Worm (Caenorhabditis elegans) whole organism, late embryonic: ENCODE results near the gene F22E5.6.
A peak's percentile ranks its signal among the peaks of the same experiment; 100 is the strongest.

Source experiments
- C38D4.7 ChIP-seq: fragments of 200-800 bp; sonication (Bioruptor generic); optimal IDR thresholded peaks from 2 replicates; lab custom pipeline; 2018; ENCODE audit warnings: mild to moderate bottlenecking, missing genetic modification characterization, moderate library complexity, missing compliant biosample characterization
- K02D7.2 ChIP-seq: sonication (generic microtip); optimal IDR thresholded peaks from 2 replicates; lab custom pipeline; 2017; ENCODE audit warnings: mild to moderate bottlenecking, missing genetic modification characterization, missing compliant biosample characterization
- K09A11.1 ChIP-seq: sonication (generic microtip); optimal IDR thresholded peaks from 2 replicates; lab custom pipeline; 2017; ENCODE audit warnings: antibody characterized with exemption, mild to moderate bottlenecking, missing genetic modification characterization, missing compliant biosample characterization; ENCODE audit not compliant: insufficient read depth
- ceh-22 ChIP-seq: sonication (generic microtip); optimal IDR thresholded peaks from 2 replicates; lab custom pipeline; 2017; ENCODE audit warnings: missing biosample characterization, missing genetic modification characterization
- ceh-24 ChIP-seq: sonication (generic microtip); optimal IDR thresholded peaks from 2 replicates; lab custom pipeline; 2016; ENCODE audit warnings: mild to moderate bottlenecking, missing genetic modification characterization, missing compliant biosample characterization
- ceh-30 ChIP-seq: fragments of 150-350 bp; optimal IDR thresholded peaks from 2 replicates; lab custom pipeline; 2014; ENCODE audit warnings: missing biosample characterization, missing genetic modification characterization
- ceh-31 ChIP-seq: sonication (generic microtip); optimal IDR thresholded peaks from 2 replicates; lab custom pipeline; 2016; ENCODE audit warnings: missing genetic modification characterization, missing compliant biosample characterization
- ceh-34 ChIP-seq: sonication (generic microtip); optimal IDR thresholded peaks from 2 replicates; lab custom pipeline; 2016; ENCODE audit warnings: mild to moderate bottlenecking, missing genetic modification characterization, missing compliant biosample characterization
- ceh-45 ChIP-seq: fragments of 200-800 bp; sonication (Bioruptor generic); IDR thresholded peaks from 2 replicates; pipeline ENCODE4 v1.3.6; 2022; ENCODE audit warnings: missing genetic modification reagents, missing genetic modification characterization, missing compliant biosample characterization
- ceh-48 ChIP-seq: sonication (generic microtip); optimal IDR thresholded peaks from 2 replicates; lab custom pipeline; 2016; ENCODE audit warnings: missing genetic modification characterization, inconsistent platforms, missing compliant biosample characterization
- ceh-6 ChIP-seq: fragments of 200-800 bp; sonication (Bioruptor generic); optimal IDR thresholded peaks from 2 replicates; lab custom pipeline; 2018; ENCODE audit warnings: mild to moderate bottlenecking, missing genetic modification characterization, missing compliant biosample characterization
- ceh-9 ChIP-seq: sonication (generic microtip); optimal IDR thresholded peaks from 2 replicates; lab custom pipeline; 2016; ENCODE audit warnings: mild to moderate bottlenecking, missing genetic modification characterization, inconsistent platforms, missing compliant biosample characterization
- dmd-4 ChIP-seq: sonication (generic microtip); optimal IDR thresholded peaks from 2 replicates; lab custom pipeline; 2016; ENCODE audit warnings: borderline replicate concordance, missing genetic modification characterization, missing compliant biosample characterization
- dve-1 ChIP-seq: sonication (generic microtip); optimal IDR thresholded peaks from 2 replicates; lab custom pipeline; 2017; ENCODE audit warnings: antibody characterized with exemption, mild to moderate bottlenecking, missing genetic modification characterization, missing compliant biosample characterization
- elt-4 ChIP-seq: sonication (generic microtip); optimal IDR thresholded peaks from 2 replicates; lab custom pipeline; 2016; ENCODE audit warnings: missing genetic modification characterization, missing compliant biosample characterization
- eyg-1 ChIP-seq: sonication (generic microtip); optimal IDR thresholded peaks from 2 replicates; lab custom pipeline; 2016; ENCODE audit warnings: missing genotype, missing genetic modification characterization, missing compliant biosample characterization
- fax-1 ChIP-seq: sonication (generic microtip); optimal IDR thresholded peaks from 2 replicates; lab custom pipeline; 2016; ENCODE audit warnings: missing genotype, missing genetic modification characterization, missing compliant biosample characterization
- fkh-6 ChIP-seq: sonication (generic microtip); optimal IDR thresholded peaks from 2 replicates; lab custom pipeline; 2016; ENCODE audit warnings: missing genetic modification characterization, missing compliant biosample characterization
- gmeb-2 ChIP-seq: sonication (generic microtip); optimal IDR thresholded peaks from 2 replicates; lab custom pipeline; 2016; ENCODE audit warnings: missing genetic modification characterization, inconsistent platforms, missing compliant biosample characterization
- hlh-13 ChIP-seq: fragments of 200-800 bp; sonication (Bioruptor generic); optimal IDR thresholded peaks from 2 replicates; lab custom pipeline; 2018; ENCODE audit warnings: mild to moderate bottlenecking, missing genetic modification characterization, missing compliant biosample characterization
- hlh-15 ChIP-seq: sonication (generic microtip); optimal IDR thresholded peaks from 2 replicates; lab custom pipeline; 2016; ENCODE audit warnings: missing genetic modification characterization, missing compliant biosample characterization
- hlh-30 ChIP-seq: sonication (generic microtip); optimal IDR thresholded peaks from 2 replicates; lab custom pipeline; 2017; ENCODE audit warnings: antibody characterized with exemption, missing genetic modification characterization, missing compliant biosample characterization; ENCODE audit not compliant: insufficient read depth
- hlh-8 ChIP-seq: sonication (generic microtip); optimal IDR thresholded peaks from 2 replicates; lab custom pipeline; 2016; ENCODE audit warnings: missing genotype, missing genetic modification characterization, missing compliant biosample characterization
- nhr-11 ChIP-seq: fragments of 150-350 bp; optimal IDR thresholded peaks from 2 replicates; lab custom pipeline; 2014; ENCODE audit warnings: missing biosample characterization, missing genetic modification characterization
- nhr-232 ChIP-seq: sonication (generic microtip); optimal IDR thresholded peaks from 2 replicates; lab custom pipeline; 2016; ENCODE audit warnings: missing genetic modification characterization, missing compliant biosample characterization
- pha-2 ChIP-seq: sonication (generic microtip); optimal IDR thresholded peaks from 2 replicates; lab custom pipeline; 2017; ENCODE audit warnings: mild to moderate bottlenecking, missing genetic modification characterization, missing compliant biosample characterization
- pha-4 ChIP-seq: fragments of 150-350 bp; optimal IDR thresholded peaks from 2 replicates; lab custom pipeline; 2018; ENCODE audit warnings: missing biosample characterization, missing genetic modification reagents, missing genetic modification characterization
- pros-1 ChIP-seq: fragments of 150-350 bp; optimal IDR thresholded peaks from 2 replicates; lab custom pipeline; 2014; ENCODE audit warnings: missing biosample characterization, missing genetic modification reagents, missing genetic modification characterization
- ref-2 ChIP-seq: sonication (generic microtip); optimal IDR thresholded peaks from 2 replicates; lab custom pipeline; 2016; ENCODE audit warnings: missing genetic modification characterization, missing compliant biosample characterization
- rnt-1 ChIP-seq: sonication (generic microtip); optimal IDR thresholded peaks from 2 replicates; lab custom pipeline; 2016; ENCODE audit warnings: missing genetic modification characterization, missing compliant biosample characterization
- sdc-2 ChIP-seq: sonication (generic microtip); optimal IDR thresholded peaks from 2 replicates; lab custom pipeline; 2016; ENCODE audit warnings: missing genotype, missing genetic modification characterization, missing compliant biosample characterization
- sox-4 ChIP-seq: sonication (generic microtip); optimal IDR thresholded peaks from 2 replicates; lab custom pipeline; 2017; ENCODE audit warnings: mild to moderate bottlenecking, missing genetic modification characterization, inconsistent platforms, missing compliant biosample characterization
- syd-9 ChIP-seq: sonication (generic microtip); optimal IDR thresholded peaks from 2 replicates; lab custom pipeline; 2016; ENCODE audit warnings: mild to moderate bottlenecking, missing genetic modification characterization, moderate library complexity, missing compliant biosample characterization
- tbx-2 ChIP-seq: sonication (generic microtip); optimal IDR thresholded peaks from 2 replicates; lab custom pipeline; 2016; ENCODE audit warnings: missing genetic modification characterization, missing compliant biosample characterization
- tbx-7 ChIP-seq: sonication (generic microtip); optimal IDR thresholded peaks from 2 replicates; lab custom pipeline; 2016; ENCODE audit warnings: missing genotype, missing genetic modification characterization, missing compliant biosample characterization
- ztf-16 ChIP-seq: sonication (generic microtip); optimal IDR thresholded peaks from 2 replicates; lab custom pipeline; 2017; ENCODE audit warnings: missing genetic modification characterization, missing compliant biosample characterization

Gene F22E5.6

ce11 chrII:2627154-2627799 is 22.4 kb upstream of the F22E5.6 start, which contains the start of gene sri-71 (continued):
- no peak for TF ChIP-seq hlh-30 (tag; lab: Kevin White, UChicago)
- no peak for TF ChIP-seq tbx-2 (tag; lab: Kevin White, UChicago)
- no peak for TF ChIP-seq rnt-1
- TF ChIP-seq ceh-34 (tag; lab: Kevin White, UChicago): no peak
- TF ChIP-seq ref-2 (tag; lab: Kevin White, UChicago): no peak
- no peak for TF ChIP-seq C38D4.7 (GFP tag; lab: Kevin White, UChicago)

ce11 chrII:2628401-2628800 is 21.2 kb upstream of the F22E5.6 start:
- TF ChIP-seq nhr-232 (tag; lab: Kevin White, UChicago): no peak
- TF ChIP-seq eyg-1 (tag; lab: Kevin White, UChicago): no peak
- TF ChIP-seq sdc-2 (tag; lab: Kevin White, UChicago): no peak
- TF ChIP-seq ceh-6 (GFP tag; lab: Kevin White, UChicago): no peak
- TF ChIP-seq hlh-13 (GFP tag; lab: Kevin White, UChicago): no peak
- TF ChIP-seq, all 69 proteins: peak for 0

- TF ChIP-seq sox-4 (tag; lab: Kevin White, UChicago) (no peak), ceh-22 (tag; lab: Kevin White, UChicago) (no peak), pros-1 (tag; lab: Kevin White, UChicago) (no peak), elt-4 (no peak), ceh-24 (no peak), ceh-30 (no peak), hlh-15 (tag; lab: Kevin White, UChicago) (no peak), ceh-31 (tag; lab: Kevin White, UChicago) (no peak), dmd-4 (tag; lab: Kevin White, UChicago) (no peak), gmeb-2 (tag; lab: Kevin White, UChicago) (no peak), fax-1 (tag; lab: Kevin White, UChicago) (no peak), ceh-48 (tag; lab: Kevin White, UChicago) (no peak), K02D7.2 (no peak)
These were observed 20.4 kb upstream of the F22E5.6 start, which contains the start of gene sri-37 for ce11 chrII:2629270-2629669. sri-37 (plus strand) TSS chrII:2629570.

ce11 chrII:2631169-2631568 is 18.5 kb upstream of the F22E5.6 start, which contains the start of gene D2062.1:
D2062.1 (plus strand) TSS chrII:2631469.
- TF ChIP-seq hlh-13 (GFP tag; lab: Kevin White, UChicago): no peak
- no peak for TF ChIP-seq gmeb-2 (tag; lab: Kevin White, UChicago)
- no peak for TF ChIP-seq K09A11.1 (tag; lab: Kevin White, UChicago)
- no peak for TF ChIP-seq ceh-24
- no peak for TF ChIP-seq nhr-11 (tag; lab: Kevin White, UChicago)
- no peak for TF ChIP-seq pha-4
- TF ChIP-seq syd-9: no peak
- TF ChIP-seq, all 69 proteins: peak for 0

- TF ChIP-seq dve-1 (tag; lab: Kevin White, UChicago): peak; percentile 89
These were observed 17.4 kb upstream of the F22E5.6 start for ce11 chrII:2632194-2632593.

ce11 chrII:2637359-2637758 is 12.3 kb upstream of the F22E5.6 start, which contains the start of gene F22E5.21:
F22E5.21 (minus strand) TSS chrII:2637459.
- no peak for TF ChIP-seq ceh-45
- TF ChIP-seq ref-2 (tag; lab: Kevin White, UChicago): no peak
- no peak for TF ChIP-seq pha-2 (tag; lab: Kevin White, UChicago)
- no peak for TF ChIP-seq ceh-48 (tag; lab: Kevin White, UChicago)
- no peak for TF ChIP-seq fkh-6 (tag; lab: Kevin White, UChicago)
- TF ChIP-seq ceh-9 (tag; lab: Kevin White, UChicago): no peak
- TF ChIP-seq nhr-11 (tag; lab: Kevin White, UChicago): no peak
- TF ChIP-seq pros-1 (tag; lab: Kevin White, UChicago): no peak
- no peak for TF ChIP-seq ceh-6 (GFP tag; lab: Kevin White, UChicago)
- no peak for TF ChIP-seq ceh-24
- no peak for TF ChIP-seq K09A11.1 (tag; lab: Kevin White, UChicago)
- TF ChIP-seq hlh-8 (tag; lab: Kevin White, UChicago): no peak
- no peak for TF ChIP-seq tbx-7
- no peak for TF ChIP-seq ztf-16 (tag; lab: Kevin White, UChicago)
- TF ChIP-seq, all 69 proteins: peak for 0
